Fruit fly (Drosophila melanogaster): ENCODE results near the gene Ufd1.

DNA sequence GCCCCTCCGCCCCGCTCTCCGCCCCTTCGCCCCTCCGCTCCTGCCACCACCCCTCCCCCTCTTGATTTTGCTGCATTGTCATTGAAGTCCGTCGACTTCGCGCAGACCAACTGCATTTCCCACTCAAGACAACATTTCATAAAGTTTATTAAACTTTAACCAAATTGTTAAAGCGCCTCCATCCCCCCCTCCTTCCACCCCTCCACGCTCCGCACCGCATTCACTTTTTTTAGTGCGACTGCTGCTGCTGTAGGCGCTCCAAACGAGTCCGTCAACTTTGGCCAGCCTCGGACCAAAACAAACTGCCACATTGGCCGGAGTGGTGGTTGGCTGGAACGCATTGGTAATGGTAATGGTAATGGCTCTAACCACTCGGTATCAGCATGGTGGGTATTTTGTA lies 15.8 kb upstream of the Ufd1 start:
- TF ChIP-seq usp (GFP tag; optimal IDR thresholded peaks at IDR 0.05) = no peak
- TF ChIP-seq CG8478 (optimal IDR thresholded peaks at IDR 0.05) = no peak
- no peak for TF ChIP-seq psq (optimal IDR thresholded peaks at IDR 0.05)
- TF ChIP-seq pan (optimal IDR thresholded peaks at IDR 0.05) = no peak
- TF ChIP-seq Dll (optimal IDR thresholded peaks at IDR 0.05) = no peak

All from whole organism.